Worm (Caenorhabditis elegans) whole organism, early embryonic: ENCODE results near the gene nhr-280.

Experiments
- B0310.2 ChIP-seq: sonication (generic microtip); optimal IDR thresholded peaks from 2 replicates; lab custom pipeline; 2016; ENCODE audit warnings: mild to moderate bottlenecking, missing genetic modification characterization, missing compliant biosample characterization
- F13C5.2 ChIP-seq: sonication (generic microtip); optimal IDR thresholded peaks from 2 replicates; lab custom pipeline; 2017; ENCODE audit warnings: mild to moderate bottlenecking, missing genetic modification characterization, inconsistent platforms, missing compliant biosample characterization
- aly-1 ChIP-seq: sonication (generic microtip); optimal IDR thresholded peaks from 2 replicates; lab custom pipeline; 2016; ENCODE audit warnings: missing genetic modification characterization, missing compliant biosample characterization
- ama-1 ChIP-seq: fragments of 150-350 bp; optimal IDR thresholded peaks from 2 replicates; lab custom pipeline; 2014
- flt-1 ChIP-seq: fragments of 200-800 bp; sonication (Bioruptor generic); IDR thresholded peaks from 2 replicates; pipeline ENCODE4 v1.3.6; 2022; ENCODE audit warnings: missing genetic modification characterization, missing compliant biosample characterization
- hmbx-1 ChIP-seq: sonication (generic microtip); optimal IDR thresholded peaks from 2 replicates; lab custom pipeline; 2016; ENCODE audit warnings: mild to moderate bottlenecking, missing genetic modification characterization, missing compliant biosample characterization
- hmg-4 ChIP-seq: fragments of 200-800 bp; sonication (Bioruptor generic); optimal IDR thresholded peaks from 2 replicates; lab custom pipeline; 2018; ENCODE audit warnings: mild to moderate bottlenecking, missing genetic modification characterization, missing compliant biosample characterization
- hnd-1 ChIP-seq: sonication (generic microtip); optimal IDR thresholded peaks from 2 replicates; lab custom pipeline; 2016; ENCODE audit warnings: missing genetic modification characterization, missing compliant biosample characterization
- pes-1 ChIP-seq: fragments of 200-800 bp; sonication (Bioruptor generic); IDR thresholded peaks from 2 replicates; pipeline ENCODE4 v1.3.6; 2022; ENCODE audit warnings: missing genetic modification reagents, missing genetic modification characterization, missing compliant biosample characterization
- scrt-1 ChIP-seq: fragments of 200-800 bp; sonication (Bioruptor generic); IDR thresholded peaks from 2 replicates; pipeline ENCODE4 v1.3.6; 2022; ENCODE audit warnings: missing genetic modification characterization, missing compliant biosample characterization
- tbx-11 ChIP-seq: fragments of 200-800 bp; sonication (Bioruptor generic); IDR thresholded peaks from 2 replicates; pipeline ENCODE4 v1.3.6; 2022; ENCODE audit warnings: missing genetic modification characterization, missing compliant biosample characterization

DNA sequence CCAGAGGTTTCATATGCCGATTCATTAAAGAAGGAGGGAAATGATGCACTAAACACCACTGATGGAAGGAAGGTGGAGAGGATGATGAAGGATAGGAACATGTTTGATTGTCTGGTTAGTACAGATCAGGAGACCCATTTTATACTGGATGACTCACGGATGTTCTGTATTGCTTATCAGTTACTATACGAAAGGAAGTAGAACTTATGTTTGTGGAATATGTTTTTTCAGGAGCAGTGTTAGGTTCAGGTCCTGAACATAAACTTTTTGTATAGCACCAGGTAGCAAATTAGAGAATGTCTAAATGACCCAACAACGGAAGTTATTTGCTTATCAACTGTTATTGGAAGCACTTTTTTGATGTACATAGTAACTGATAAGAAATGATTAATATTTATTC is 45.2 kb upstream of the nhr-280 start, which contains the start of gene clec-148:
- TF ChIP-seq aly-1 (tag; lab: Kevin White, UChicago) (no peak), hmg-4 (GFP tag; lab: Kevin White, UChicago) (no peak), ama-1 (no peak), pes-1 (GFP tag; lab: Robert Waterston, UW) (no peak), F13C5.2 (tag; lab: Kevin White, UChicago) (no peak), flt-1 (no peak), scrt-1 (GFP tag; lab: Robert Waterston, UW) (no peak), hnd-1 (tag; lab: Kevin White, UChicago) (no peak), B0310.2 (tag; lab: Kevin White, UChicago) (no peak), tbx-11 (GFP tag; lab: Robert Waterston, UW) (no peak), hmbx-1 (tag; lab: Kevin White, UChicago) (no peak)
